Worm (Caenorhabditis elegans) whole organism, early embryonic: Measurements from ENCODE around the gene F32D1.3.

ENCODE experiments used
- aly-1 ChIP-seq: sonication (generic microtip); optimal IDR thresholded peaks from 2 replicates; lab custom pipeline; 2016; ENCODE audit warnings: missing genetic modification characterization, missing compliant biosample characterization
- ama-1 ChIP-seq: fragments of 150-350 bp; optimal IDR thresholded peaks from 2 replicates; lab custom pipeline; 2014
- flt-1 ChIP-seq: fragments of 200-800 bp; sonication (Bioruptor generic); IDR thresholded peaks from 2 replicates; pipeline ENCODE4 v1.3.6; 2022; ENCODE audit warnings: missing genetic modification characterization, missing compliant biosample characterization
- hnd-1 ChIP-seq: sonication (generic microtip); optimal IDR thresholded peaks from 2 replicates; lab custom pipeline; 2016; ENCODE audit warnings: missing genetic modification characterization, missing compliant biosample characterization
- sea-1 ChIP-seq: fragments of 200-800 bp; sonication (Bioruptor generic); conservative IDR thresholded peaks from 2 replicates; pipeline ENCODE4 v1.3.6; 2022; ENCODE audit warnings: missing genetic modification characterization, missing compliant biosample characterization
- tbx-11 ChIP-seq: fragments of 200-800 bp; sonication (Bioruptor generic); IDR thresholded peaks from 2 replicates; pipeline ENCODE4 v1.3.6; 2022; ENCODE audit warnings: missing genetic modification characterization, missing compliant biosample characterization
- tbx-37 ChIP-seq: fragments of 200-800 bp; sonication (Bioruptor generic); conservative IDR thresholded peaks from 2 replicates; pipeline ENCODE4 v1.3.6; 2022; ENCODE audit warnings: missing genetic modification reagents, missing genetic modification characterization, missing compliant biosample characterization

DNA sequence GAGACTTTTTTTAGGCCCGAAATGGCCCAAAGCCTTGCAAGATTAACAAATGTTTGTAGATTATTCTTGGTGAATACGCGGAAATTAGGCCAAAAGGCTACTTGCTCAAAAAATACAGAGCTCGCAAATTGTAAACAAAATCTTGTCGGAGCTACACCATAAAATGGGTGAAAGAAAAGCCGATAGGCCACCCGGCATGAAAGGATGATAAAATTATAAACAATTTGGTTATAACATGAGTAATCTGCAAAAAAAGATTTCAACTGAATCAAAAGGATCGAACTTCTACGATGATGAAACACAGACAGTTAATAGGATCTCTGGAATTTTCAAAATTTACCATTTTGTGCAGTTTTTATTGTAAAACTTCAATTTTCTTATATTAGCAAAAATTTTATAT lies 36.8 kb upstream of the F32D1.3 start:
- TF ChIP-seq sea-1 (GFP tag; lab: Robert Waterston, UW) (no peak), hnd-1 (tag; lab: Kevin White, UChicago) (no peak), ama-1 (no peak), tbx-11 (no peak), aly-1 (tag; lab: Kevin White, UChicago) (no peak), flt-1 (GFP tag; lab: Robert Waterston, UW) (no peak), tbx-37 (GFP tag; lab: Robert Waterston, UW) (no peak)
